Fruit fly (Drosophila melanogaster): Measurements from ENCODE around the gene Kdm2.

The Kdm2 gene

DNA sequence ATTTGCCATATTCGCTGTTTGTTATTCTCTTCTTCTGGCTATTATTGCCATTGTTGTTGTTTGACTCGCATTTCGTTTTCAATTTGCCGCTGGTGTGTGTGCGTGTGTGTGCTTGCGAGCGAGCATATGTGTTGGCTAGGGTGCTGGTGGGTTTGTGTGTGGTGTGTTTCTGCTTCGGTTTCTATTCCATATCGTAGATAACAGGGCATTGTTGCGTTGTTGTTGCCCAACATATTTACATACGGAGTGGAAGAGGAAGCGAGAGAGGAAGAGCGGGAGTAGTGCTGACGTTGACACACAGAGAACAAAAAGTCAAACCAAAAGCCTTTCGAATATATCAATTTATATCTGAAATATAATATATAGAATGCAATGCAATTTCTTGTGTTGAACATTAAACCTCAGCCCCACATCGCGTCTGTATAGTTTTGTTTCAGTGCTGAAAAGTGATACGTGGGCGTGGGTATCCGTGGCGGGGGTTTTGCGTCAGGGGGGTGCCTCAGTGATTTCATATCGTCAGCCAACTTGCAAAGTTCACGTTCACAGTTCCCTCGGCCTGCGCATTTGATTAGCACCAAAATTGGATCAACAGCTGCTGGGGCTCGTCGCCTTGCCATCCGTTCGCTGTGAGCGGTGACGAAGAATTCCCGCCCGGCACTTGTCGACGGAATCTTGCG is 2.3 kb downstream of the Kdm2 start (continued):
- no peak for TF ChIP-seq svp (GFP tag)
- TF ChIP-seq Eip93F (GFP tag; optimal IDR thresholded peaks at IDR 0.05): peak; percentile 35
- TF ChIP-seq CG8632 (GFP tag; optimal IDR thresholded peaks at IDR 0.05): peak; percentile 2
- TF ChIP-seq Eip78C (GFP tag): peak; percentile 94
- peak; percentile 57 for TF ChIP-seq acj6 (GFP tag; optimal IDR thresholded peaks at IDR 0.05)
- TF ChIP-seq CG10669 (GFP tag; optimal IDR thresholded peaks at IDR 0.05): peak; percentile 25

DNA sequence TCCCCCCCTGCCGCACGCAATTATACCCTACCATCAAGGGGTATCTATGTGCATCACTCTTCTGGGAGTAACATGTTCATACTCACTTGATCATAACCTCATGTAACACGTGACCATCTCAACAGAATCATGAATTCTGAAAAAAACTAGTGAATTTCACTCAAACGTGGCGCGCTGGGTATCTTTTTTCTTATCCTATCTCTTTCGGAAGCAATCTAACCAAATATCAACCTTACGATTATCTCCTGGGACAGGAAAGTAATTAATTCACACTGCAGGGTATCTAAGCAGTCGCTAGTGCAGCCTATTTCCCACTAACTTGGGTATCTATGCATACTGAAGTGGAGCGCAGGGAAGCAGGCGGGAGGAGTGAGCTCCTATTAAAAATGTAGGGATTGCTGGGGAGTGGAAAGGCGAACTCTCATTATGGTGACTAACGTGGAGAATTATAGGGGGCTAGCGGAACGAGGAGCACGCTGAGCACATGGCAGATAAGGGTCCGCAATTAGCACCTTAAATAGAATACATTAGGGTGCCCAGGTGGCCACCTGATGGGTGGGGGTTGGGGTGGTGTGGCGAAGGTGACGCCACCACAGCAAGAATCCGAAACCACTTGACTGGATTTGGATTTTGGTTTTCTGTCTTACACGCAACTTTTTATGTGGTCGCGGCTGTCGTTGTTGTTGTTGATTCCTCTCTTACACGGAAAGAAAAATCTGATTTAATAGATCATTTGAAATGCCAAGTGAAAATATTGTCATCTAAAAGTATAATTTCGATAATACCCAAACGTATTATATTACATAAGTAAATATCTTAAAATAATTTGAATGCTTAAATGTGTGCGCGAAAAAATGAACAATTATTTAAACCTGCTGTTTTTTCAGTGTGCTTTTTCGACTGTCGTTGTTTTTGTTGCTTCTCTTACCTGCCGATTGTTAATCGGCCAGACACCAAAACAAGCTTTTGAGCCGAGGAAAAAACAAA is 3.1 kb downstream of the Kdm2 start:
- peak; percentile 90 for TF ChIP-seq lz (GFP tag; optimal IDR thresholded peaks at IDR 0.05)
- TF ChIP-seq dac (GFP tag; optimal IDR thresholded peaks at IDR 0.05): peak; percentile 58
- peak; percentile 82 for TF ChIP-seq CG6854 (GFP tag; optimal IDR thresholded peaks at IDR 0.05)
- TF ChIP-seq CG1621 (tag; optimal IDR thresholded peaks at IDR 0.05): peak; percentile 54
- TF ChIP-seq CG9139 (GFP tag; optimal IDR thresholded peaks at IDR 0.05): peak; percentile 85
- TF ChIP-seq CG11762 (GFP tag; optimal IDR thresholded peaks at IDR 0.05; ENCODE audit: insufficient read depth): peak; percentile 80
- peak; percentile 90 for TF ChIP-seq CG8632 (GFP tag; optimal IDR thresholded peaks at IDR 0.05)
- peak; percentile 84 for TF ChIP-seq Sox14 (GFP tag; optimal IDR thresholded peaks at IDR 0.05)
- peak; percentile 80 for TF ChIP-seq Sox15 (GFP tag; optimal IDR thresholded peaks at IDR 0.05)
- TF ChIP-seq acj6 (GFP tag; optimal IDR thresholded peaks at IDR 0.05): peak; percentile 90
- peak; percentile 89 for TF ChIP-seq CG6276 (GFP tag; optimal IDR thresholded peaks at IDR 0.05)
- TF ChIP-seq CG6792 (GFP tag; optimal IDR thresholded peaks at IDR 0.05): peak; percentile 86
- TF ChIP-seq Smox (GFP tag; optimal IDR thresholded peaks at IDR 0.05): peak; percentile 93
- peak; percentile 87 for TF ChIP-seq net (GFP tag; optimal IDR thresholded peaks at IDR 0.05)
- TF ChIP-seq CG15336 (GFP tag; IDR thresholded peaks at IDR 0.05): no peak
- peak; percentile 84 to 87 for TF ChIP-seq ss (GFP tag; optimal IDR thresholded peaks at IDR 0.05)
- TF ChIP-seq Eip93F (GFP tag; optimal IDR thresholded peaks at IDR 0.05): peak; percentile 89
- peak; percentile 77 for TF ChIP-seq CG4318 (GFP tag; optimal IDR thresholded peaks at IDR 0.05)
- TF ChIP-seq CG6808 (GFP tag; optimal IDR thresholded peaks at IDR 0.05): peak; percentile 89
- peak; percentile 93 for TF ChIP-seq dsx (GFP tag; optimal IDR thresholded peaks at IDR 0.05; ENCODE audit: poor library complexity, severe bottlenecking)
- TF ChIP-seq Ets96B (tag; optimal IDR thresholded peaks at IDR 0.05): peak; percentile 89
- TF ChIP-seq CG16779 (tag; optimal IDR thresholded peaks at IDR 0.05): peak; percentile 78
- TF ChIP-seq fd59A (GFP tag; optimal IDR thresholded peaks at IDR 0.05): peak; percentile 70
- peak; percentile 94 for TF ChIP-seq svp (GFP tag)
- peak; percentile 93 for TF ChIP-seq Met (GFP tag; optimal IDR thresholded peaks at IDR 0.05)
- TF ChIP-seq salr (GFP tag; optimal IDR thresholded peaks at IDR 0.05): peak; percentile 47 to 79
- TF ChIP-seq CG10631 (GFP tag; optimal IDR thresholded peaks at IDR 0.05): peak; percentile 88
- no peak for TF ChIP-seq CG11294 (GFP tag; IDR thresholded peaks at IDR 0.05)
- TF ChIP-seq Eip78C (GFP tag): peak; percentile 99
- TF ChIP-seq Sox102F (GFP tag; optimal IDR thresholded peaks at IDR 0.05): peak; percentile 90
- TF ChIP-seq CG8319 (GFP tag; optimal IDR thresholded peaks at IDR 0.05): peak; percentile 68
- peak; percentile 80 for TF ChIP-seq Hr4 (GFP tag; optimal IDR thresholded peaks at IDR 0.05)
- TF ChIP-seq Blimp-1 (GFP tag; optimal IDR thresholded peaks at IDR 0.05): peak; percentile 72
- no peak for TF ChIP-seq Gug (GFP tag; IDR thresholded peaks at IDR 0.05)
- TF ChIP-seq fkh (GFP tag; optimal IDR thresholded peaks at IDR 0.05): peak; percentile 29
- peak; percentile 87 for TF ChIP-seq CG32006 (GFP tag; optimal IDR thresholded peaks at IDR 0.05)
- TF ChIP-seq CG7368 (GFP tag; optimal IDR thresholded peaks at IDR 0.05): peak; percentile 79
- TF ChIP-seq vri (GFP tag; optimal IDR thresholded peaks at IDR 0.05): peak; percentile 94
- TF ChIP-seq CG3919 (GFP tag; optimal IDR thresholded peaks at IDR 0.05): peak; percentile 90
- peak; percentile 94 for TF ChIP-seq esn (GFP tag; optimal IDR thresholded peaks at IDR 0.05)
- TF ChIP-seq achi (GFP tag; optimal IDR thresholded peaks at IDR 0.05): peak; percentile 91
- peak; percentile 69 for TF ChIP-seq fd85E (GFP tag; optimal IDR thresholded peaks at IDR 0.05)
- TF ChIP-seq OdsH (GFP tag; optimal IDR thresholded peaks at IDR 0.05): peak; percentile 91
- no peak for TF ChIP-seq Hr38 (GFP tag; optimal IDR thresholded peaks at IDR 0.05)
